Worm (Caenorhabditis elegans) whole organism, late embryonic: ENCODE measurements around the gene E02C12.6.
A peak's percentile ranks its signal among the peaks of the same experiment; 100 is the strongest.

ENCODE experiments used
- C08G9.2 ChIP-seq: sonication (generic microtip); optimal IDR thresholded peaks from 2 replicates; lab custom pipeline; 2016; ENCODE audit warnings: mild to moderate bottlenecking, missing genetic modification characterization, moderate library complexity, missing compliant biosample characterization
- C38D4.7 ChIP-seq: fragments of 200-800 bp; sonication (Bioruptor generic); optimal IDR thresholded peaks from 2 replicates; lab custom pipeline; 2018; ENCODE audit warnings: mild to moderate bottlenecking, missing genetic modification characterization, moderate library complexity, missing compliant biosample characterization
- K02D7.2 ChIP-seq: sonication (generic microtip); optimal IDR thresholded peaks from 2 replicates; lab custom pipeline; 2017; ENCODE audit warnings: mild to moderate bottlenecking, missing genetic modification characterization, missing compliant biosample characterization
- K09A11.1 ChIP-seq: sonication (generic microtip); optimal IDR thresholded peaks from 2 replicates; lab custom pipeline; 2017; ENCODE audit warnings: antibody characterized with exemption, mild to moderate bottlenecking, missing genetic modification characterization, missing compliant biosample characterization; ENCODE audit not compliant: insufficient read depth
- T23F11.4 ChIP-seq: fragments of 200-800 bp; sonication (Bioruptor generic); optimal IDR thresholded peaks from 2 replicates; lab custom pipeline; 2018; ENCODE audit warnings: mild to moderate bottlenecking, missing genetic modification characterization, missing compliant biosample characterization
- ceh-19 ChIP-seq: fragments of 200-800 bp; sonication (Bioruptor generic); optimal IDR thresholded peaks from 2 replicates; lab custom pipeline; 2018; ENCODE audit warnings: mild to moderate bottlenecking, missing genetic modification characterization, missing compliant biosample characterization
- ceh-2 ChIP-seq: sonication (generic microtip); optimal IDR thresholded peaks from 2 replicates; lab custom pipeline; 2016; ENCODE audit warnings: missing genotype, missing genetic modification characterization, missing compliant biosample characterization
- ceh-22 ChIP-seq: sonication (generic microtip); optimal IDR thresholded peaks from 2 replicates; lab custom pipeline; 2017; ENCODE audit warnings: missing biosample characterization, missing genetic modification characterization
- ceh-24 ChIP-seq: sonication (generic microtip); optimal IDR thresholded peaks from 2 replicates; lab custom pipeline; 2016; ENCODE audit warnings: mild to moderate bottlenecking, missing genetic modification characterization, missing compliant biosample characterization
- ceh-30 ChIP-seq: fragments of 150-350 bp; optimal IDR thresholded peaks from 2 replicates; lab custom pipeline; 2014; ENCODE audit warnings: missing biosample characterization, missing genetic modification characterization
- ceh-31 ChIP-seq: sonication (generic microtip); optimal IDR thresholded peaks from 2 replicates; lab custom pipeline; 2016; ENCODE audit warnings: missing genetic modification characterization, missing compliant biosample characterization
- ceh-34 ChIP-seq: sonication (generic microtip); optimal IDR thresholded peaks from 2 replicates; lab custom pipeline; 2016; ENCODE audit warnings: mild to moderate bottlenecking, missing genetic modification characterization, missing compliant biosample characterization
- ceh-48 ChIP-seq: sonication (generic microtip); optimal IDR thresholded peaks from 2 replicates; lab custom pipeline; 2016; ENCODE audit warnings: missing genetic modification characterization, inconsistent platforms, missing compliant biosample characterization
- ceh-9 ChIP-seq: sonication (generic microtip); optimal IDR thresholded peaks from 2 replicates; lab custom pipeline; 2016; ENCODE audit warnings: mild to moderate bottlenecking, missing genetic modification characterization, inconsistent platforms, missing compliant biosample characterization
- dve-1 ChIP-seq: sonication (generic microtip); optimal IDR thresholded peaks from 2 replicates; lab custom pipeline; 2017; ENCODE audit warnings: antibody characterized with exemption, mild to moderate bottlenecking, missing genetic modification characterization, missing compliant biosample characterization
- elt-2 ChIP-seq: sonication (generic microtip); optimal IDR thresholded peaks from 2 replicates; lab custom pipeline; 2016; ENCODE audit warnings: missing genetic modification reagents, missing genetic modification characterization, missing compliant biosample characterization
- elt-4 ChIP-seq: sonication (generic microtip); optimal IDR thresholded peaks from 2 replicates; lab custom pipeline; 2016; ENCODE audit warnings: missing genetic modification characterization, missing compliant biosample characterization
- eyg-1 ChIP-seq: sonication (generic microtip); optimal IDR thresholded peaks from 2 replicates; lab custom pipeline; 2016; ENCODE audit warnings: missing genotype, missing genetic modification characterization, missing compliant biosample characterization
- fkh-10 ChIP-seq: fragments of 150-350 bp; optimal IDR thresholded peaks from 2 replicates; lab custom pipeline; 2014; ENCODE audit warnings: missing biosample characterization, missing genetic modification reagents, missing genetic modification characterization
- hlh-8 ChIP-seq: sonication (generic microtip); optimal IDR thresholded peaks from 2 replicates; lab custom pipeline; 2016; ENCODE audit warnings: missing genotype, missing genetic modification characterization, missing compliant biosample characterization
- lim-6 ChIP-seq: sonication (generic microtip); optimal IDR thresholded peaks from 2 replicates; lab custom pipeline; 2016; ENCODE audit warnings: missing genetic modification characterization, missing compliant biosample characterization
- lin-11 ChIP-seq: fragments of 200-800 bp; sonication (Bioruptor generic); optimal IDR thresholded peaks from 2 replicates; lab custom pipeline; 2018; ENCODE audit warnings: mild to moderate bottlenecking, missing genetic modification characterization, missing compliant biosample characterization
- madf-2 ChIP-seq: sonication (generic microtip); optimal IDR thresholded peaks from 2 replicates; lab custom pipeline; 2017; ENCODE audit warnings: missing genetic modification characterization, missing compliant biosample characterization
- mec-3 ChIP-seq: sonication (generic microtip); optimal IDR thresholded peaks from 2 replicates; lab custom pipeline; 2016; ENCODE audit warnings: borderline replicate concordance, missing genetic modification characterization, missing compliant biosample characterization
- nhr-11 ChIP-seq: fragments of 150-350 bp; optimal IDR thresholded peaks from 2 replicates; lab custom pipeline; 2014; ENCODE audit warnings: missing biosample characterization, missing genetic modification characterization
- nhr-232 ChIP-seq: sonication (generic microtip); optimal IDR thresholded peaks from 2 replicates; lab custom pipeline; 2016; ENCODE audit warnings: missing genetic modification characterization, missing compliant biosample characterization
- pha-2 ChIP-seq: sonication (generic microtip); optimal IDR thresholded peaks from 2 replicates; lab custom pipeline; 2017; ENCODE audit warnings: mild to moderate bottlenecking, missing genetic modification characterization, missing compliant biosample characterization
- pros-1 ChIP-seq: fragments of 150-350 bp; optimal IDR thresholded peaks from 2 replicates; lab custom pipeline; 2014; ENCODE audit warnings: missing biosample characterization, missing genetic modification reagents, missing genetic modification characterization
- rnt-1 ChIP-seq: sonication (generic microtip); optimal IDR thresholded peaks from 2 replicates; lab custom pipeline; 2016; ENCODE audit warnings: missing genetic modification characterization, missing compliant biosample characterization
- sdc-2 ChIP-seq: sonication (generic microtip); optimal IDR thresholded peaks from 2 replicates; lab custom pipeline; 2016; ENCODE audit warnings: missing genotype, missing genetic modification characterization, missing compliant biosample characterization
- sox-2 ChIP-seq: fragments of 200-800 bp; sonication (Bioruptor generic); IDR thresholded peaks from 2 replicates; pipeline ENCODE4 v1.3.6; 2022; ENCODE audit warnings: missing genetic modification reagents, missing genetic modification characterization, missing compliant biosample characterization
- sox-4 ChIP-seq: sonication (generic microtip); optimal IDR thresholded peaks from 2 replicates; lab custom pipeline; 2017; ENCODE audit warnings: mild to moderate bottlenecking, missing genetic modification characterization, inconsistent platforms, missing compliant biosample characterization
- ttx-3 ChIP-seq: sonication (generic microtip); optimal IDR thresholded peaks from 2 replicates; lab custom pipeline; 2016; ENCODE audit warnings: missing genetic modification reagents, missing genetic modification characterization, missing compliant biosample characterization
- unc-42 ChIP-seq: sonication (generic microtip); optimal IDR thresholded peaks from 2 replicates; lab custom pipeline; 2016; ENCODE audit warnings: missing genotype, missing genetic modification characterization, missing compliant biosample characterization

Gene E02C12.6

DNA sequence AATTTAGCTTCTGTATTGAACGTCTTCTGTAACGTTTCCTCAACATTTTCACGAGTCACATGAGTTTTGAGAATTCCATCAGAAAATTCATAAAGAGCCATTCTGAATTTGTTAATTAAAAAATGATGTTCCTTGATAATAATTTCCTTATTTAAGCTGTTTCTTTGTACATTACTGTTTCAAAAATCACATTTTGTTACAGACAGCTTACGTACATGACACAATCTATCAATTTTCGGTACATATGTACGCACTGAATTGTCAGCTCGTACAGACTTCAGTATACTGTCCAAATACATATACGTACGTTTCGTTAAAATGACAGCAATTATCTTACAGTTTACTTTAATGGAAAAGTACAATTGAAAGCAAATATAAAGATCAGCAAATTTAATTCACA is 5.5 kb upstream of the E02C12.6 start, which contains the start of gene E02C12.19 (continued):
- TF ChIP-seq nhr-232, result no peak

DNA sequence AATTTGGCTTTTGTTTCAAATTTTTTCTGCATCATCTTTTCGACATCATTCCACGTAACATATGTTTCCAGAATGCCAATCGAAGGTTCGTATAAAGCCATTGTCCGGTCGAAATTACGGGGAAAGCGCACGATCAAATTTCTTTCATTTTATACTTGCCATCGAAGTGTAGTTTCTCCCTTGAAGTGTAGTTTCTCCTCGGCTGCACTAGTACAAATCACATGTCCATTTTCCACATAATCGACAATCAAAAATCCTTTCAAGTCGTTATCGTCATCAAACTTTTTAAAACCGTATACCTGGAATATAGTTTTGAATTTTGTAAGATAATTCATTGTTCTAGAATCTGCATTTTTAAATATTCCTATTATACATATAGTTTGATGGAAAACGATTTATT is 4.5 kb upstream of the E02C12.6 start, which contains the start of gene E02C12.9:
Gene E02C12.9, minus strand, starts transcription at position 101 of the 400 bp plus-strand sequence.
- TF ChIP-seq ceh-24 (tag; lab: Kevin White, UChicago) (no peak), sdc-2 (no peak), ceh-30 (tag; lab: Kevin White, UChicago) (no peak), K09A11.1 (no peak), ceh-19 (no peak)

DNA sequence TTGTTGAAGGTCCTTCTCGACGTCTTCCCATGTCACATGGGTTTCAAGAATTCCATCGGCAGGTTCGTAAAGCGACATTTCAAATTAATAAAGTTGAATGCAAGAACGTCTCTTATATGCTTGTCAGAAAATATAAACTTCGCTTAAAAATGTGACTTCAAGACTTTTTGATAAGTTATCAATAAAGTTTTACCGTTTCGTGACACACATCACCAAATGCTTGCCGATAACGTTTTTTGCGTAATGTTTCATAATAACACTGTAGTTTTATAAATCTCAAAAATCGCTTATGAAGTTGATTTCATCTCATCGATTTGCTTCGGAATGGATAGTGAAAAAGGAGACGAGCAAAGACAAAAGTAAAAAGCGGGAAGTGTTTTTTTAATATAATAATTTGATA is 2.6 kb upstream of the E02C12.6 start, which contains the start of gene E02C12.8:
Gene E02C12.8, minus strand, starts transcription at position 141 of the 400 bp plus-strand sequence.
- TF ChIP-seq sox-4 (tag; lab: Kevin White, UChicago), result no peak
- TF ChIP-seq elt-2, result peak; percentile 35

DNA sequence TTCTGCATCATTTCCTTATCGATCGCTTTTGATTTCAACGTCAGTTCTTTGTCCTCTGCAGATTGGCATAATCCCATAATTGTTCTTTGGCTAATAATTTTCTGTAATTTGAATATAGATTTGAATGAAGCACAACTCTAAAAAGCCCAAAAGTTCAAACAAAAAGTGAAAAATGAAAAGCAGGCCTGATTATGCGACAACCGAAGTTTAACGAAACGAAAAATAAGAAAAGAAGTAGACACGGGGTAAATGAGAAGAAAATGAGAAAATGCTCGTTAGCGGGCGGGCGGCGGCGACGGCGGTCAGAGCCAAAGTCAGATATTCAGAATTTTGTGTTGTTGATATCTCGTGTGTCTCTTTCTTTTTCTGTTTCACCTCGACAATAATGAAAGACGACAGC is 11.2 kb downstream of the E02C12.6 start, which contains the start of gene gpa-3:
Gene gpa-3, minus strand, starts transcription at position 101 of the 400 bp plus-strand sequence.
- no peak for TF ChIP-seq mec-3 (tag; lab: Kevin White, UChicago)
- no peak for TF ChIP-seq pha-2 (tag; lab: Kevin White, UChicago)
- no peak for TF ChIP-seq ceh-19
- no peak for TF ChIP-seq dve-1 (tag; lab: Kevin White, UChicago)
- TF ChIP-seq sox-2 (GFP tag; lab: Robert Waterston, UW), result no peak
- no peak for TF ChIP-seq pros-1 (tag; lab: Kevin White, UChicago)
- TF ChIP-seq rnt-1 (tag; lab: Kevin White, UChicago), result no peak
- no peak for TF ChIP-seq ceh-9 (tag; lab: Kevin White, UChicago)
- no peak for TF ChIP-seq sox-4 (tag; lab: Kevin White, UChicago)
- TF ChIP-seq ceh-31 (tag; lab: Kevin White, UChicago), result no peak
- TF ChIP-seq lim-6, result no peak
- TF ChIP-seq C08G9.2 (tag; lab: Kevin White, UChicago), result no peak
- TF ChIP-seq ceh-34 (tag; lab: Kevin White, UChicago), result no peak
- no peak for TF ChIP-seq eyg-1 (tag; lab: Kevin White, UChicago)
- TF ChIP-seq sdc-2, result no peak

DNA sequence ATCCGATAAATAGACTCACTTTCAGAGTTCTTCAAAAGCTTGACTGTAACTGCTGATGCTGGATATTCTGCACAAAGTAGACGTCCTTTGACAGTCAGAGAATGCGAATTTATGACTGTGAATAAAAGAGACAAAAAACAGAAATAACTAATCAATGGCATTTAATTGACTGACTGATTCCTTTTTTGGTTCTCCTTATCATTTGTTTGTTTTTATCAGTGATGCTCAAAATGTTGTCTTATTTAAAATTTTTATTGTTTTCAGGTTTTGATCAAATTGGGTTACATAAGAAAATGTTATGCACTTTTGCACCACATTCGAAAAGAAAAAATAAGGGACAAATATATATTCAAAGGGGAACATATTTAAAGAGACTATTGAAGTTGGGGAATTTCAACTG is 14.5 kb downstream of the E02C12.6 start, which contains the start of gene ttr-49:
Gene ttr-49, minus strand, starts transcription at position 171 of the 400 bp plus-strand sequence.
- TF ChIP-seq lin-11 (tag; lab: Kevin White, UChicago), result no peak
- TF ChIP-seq, all 69 proteins: peak for 0

DNA sequence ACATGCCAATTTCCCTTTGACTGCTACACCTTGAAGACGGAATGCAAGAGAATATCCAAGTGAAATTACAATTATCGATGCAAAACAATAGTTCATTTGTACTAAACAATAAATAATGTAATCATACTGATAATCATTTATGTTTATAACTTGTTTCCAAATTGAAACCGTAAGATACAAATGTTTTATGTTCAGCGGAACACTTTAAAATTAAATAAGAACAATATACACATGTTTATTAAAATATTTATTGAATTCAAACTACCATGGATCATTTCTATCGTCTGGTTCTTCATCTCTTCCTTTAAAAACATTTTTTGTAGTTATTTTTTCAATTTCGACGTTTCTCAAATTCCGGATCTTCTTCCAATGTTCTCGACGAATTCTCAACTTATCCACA is 15.5 kb downstream of the E02C12.6 start, which contains the start of gene ttr-40:
Gene ttr-40, minus strand, starts transcription at position 101 of the 400 bp plus-strand sequence.
- no peak for TF ChIP-seq unc-42 (tag; lab: Kevin White, UChicago)
- no peak for TF ChIP-seq sox-4 (tag; lab: Kevin White, UChicago)
- TF ChIP-seq madf-2 (tag; lab: Kevin White, UChicago), result no peak
- TF ChIP-seq T23F11.4 (GFP tag; lab: Kevin White, UChicago), result no peak
- TF ChIP-seq sox-2 (GFP tag; lab: Robert Waterston, UW), result no peak

DNA sequence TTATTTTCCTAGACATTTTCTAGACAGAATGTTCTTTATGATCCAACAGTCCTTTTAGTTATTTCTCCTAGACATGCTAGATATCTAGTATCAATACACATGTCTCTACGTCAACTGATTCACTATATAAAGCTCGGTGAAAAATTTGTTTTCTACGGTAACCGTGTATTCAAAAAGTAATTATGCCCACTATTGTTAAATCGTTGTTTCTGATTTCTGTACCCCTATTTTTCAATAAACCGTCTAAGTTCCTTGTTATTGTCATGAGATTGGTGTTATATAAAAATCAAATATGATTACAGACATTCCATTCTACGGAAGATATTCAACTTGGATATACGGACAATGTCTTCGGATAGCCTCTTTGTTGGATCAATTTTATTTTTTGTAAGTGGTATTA is 17.9 kb downstream of the E02C12.6 start, which contains the start of gene srx-46:
Gene srx-46, plus strand, starts transcription at position 301 of the 400 bp plus-strand sequence.
- TF ChIP-seq ceh-2 (tag; lab: Kevin White, UChicago) (no peak), ceh-22 (tag; lab: Kevin White, UChicago) (no peak), fkh-10 (no peak), K02D7.2 (no peak), lin-11 (tag; lab: Kevin White, UChicago) (no peak), elt-4 (tag; lab: Kevin White, UChicago) (no peak), ceh-30 (tag; lab: Kevin White, UChicago) (no peak), ceh-48 (tag; lab: Kevin White, UChicago) (no peak), C38D4.7 (GFP tag; lab: Kevin White, UChicago) (no peak), sdc-2 (no peak), nhr-11 (tag; lab: Kevin White, UChicago) (no peak), ceh-31 (tag; lab: Kevin White, UChicago) (no peak), ttx-3 (tag; lab: Kevin White, UChicago) (no peak), hlh-8 (no peak)
